Worm (Caenorhabditis elegans) whole organism, late embryonic: ENCODE data around the gene T06D4.1.

Experiments used
- F13H6.1 ChIP-seq: sonication (generic microtip); optimal IDR thresholded peaks from 2 replicates; lab custom pipeline; 2016; ENCODE audit warnings: missing genetic modification characterization, missing compliant biosample characterization
- ceh-14 ChIP-seq: sonication (generic microtip); optimal IDR thresholded peaks from 2 replicates; lab custom pipeline; 2016; ENCODE audit warnings: missing genotype, missing genetic modification characterization, missing compliant biosample characterization
- elt-2 ChIP-seq: sonication (generic microtip); optimal IDR thresholded peaks from 2 replicates; lab custom pipeline; 2016; ENCODE audit warnings: missing genetic modification reagents, missing genetic modification characterization, missing compliant biosample characterization
- fkh-10 ChIP-seq: fragments of 150-350 bp; optimal IDR thresholded peaks from 2 replicates; lab custom pipeline; 2014; ENCODE audit warnings: missing biosample characterization, missing genetic modification reagents, missing genetic modification characterization
- hlh-30 ChIP-seq: sonication (generic microtip); optimal IDR thresholded peaks from 2 replicates; lab custom pipeline; 2017; ENCODE audit warnings: antibody characterized with exemption, missing genetic modification characterization, missing compliant biosample characterization; ENCODE audit not compliant: insufficient read depth
- lin-11 ChIP-seq: fragments of 200-800 bp; sonication (Bioruptor generic); optimal IDR thresholded peaks from 2 replicates; lab custom pipeline; 2018; ENCODE audit warnings: mild to moderate bottlenecking, missing genetic modification characterization, missing compliant biosample characterization
- nhr-11 ChIP-seq: fragments of 150-350 bp; optimal IDR thresholded peaks from 2 replicates; lab custom pipeline; 2014; ENCODE audit warnings: missing biosample characterization, missing genetic modification characterization
- nhr-232 ChIP-seq: sonication (generic microtip); optimal IDR thresholded peaks from 2 replicates; lab custom pipeline; 2016; ENCODE audit warnings: missing genetic modification characterization, missing compliant biosample characterization
- npax-4 ChIP-seq: sonication (generic microtip); optimal IDR thresholded peaks from 2 replicates; lab custom pipeline; 2016; ENCODE audit warnings: missing genetic modification characterization, missing compliant biosample characterization
- pha-4 ChIP-seq: fragments of 150-350 bp; optimal IDR thresholded peaks from 2 replicates; lab custom pipeline; 2018; ENCODE audit warnings: missing biosample characterization, missing genetic modification reagents, missing genetic modification characterization
- sdc-2 ChIP-seq: sonication (generic microtip); optimal IDR thresholded peaks from 2 replicates; lab custom pipeline; 2016; ENCODE audit warnings: missing genotype, missing genetic modification characterization, missing compliant biosample characterization
- syd-9 ChIP-seq: sonication (generic microtip); optimal IDR thresholded peaks from 2 replicates; lab custom pipeline; 2016; ENCODE audit warnings: mild to moderate bottlenecking, missing genetic modification characterization, moderate library complexity, missing compliant biosample characterization
- unc-86 ChIP-seq: sonication (generic microtip); optimal IDR thresholded peaks from 2 replicates; lab custom pipeline; 2016; ENCODE audit warnings: missing genetic modification characterization, missing compliant biosample characterization

ce11 chrII:3349820-3350291 is 31.8 kb upstream of the T06D4.1 start, which contains the start of gene F14D2.8:
- TF ChIP-seq unc-86 (tag; lab: Kevin White, UChicago): no peak
- TF ChIP-seq syd-9 (tag; lab: Kevin White, UChicago): no peak
- no peak for TF ChIP-seq npax-4 (tag; lab: Kevin White, UChicago)
- TF ChIP-seq nhr-11 (tag; lab: Kevin White, UChicago): no peak
- no peak for TF ChIP-seq nhr-232 (tag; lab: Kevin White, UChicago)
- no peak for TF ChIP-seq F13H6.1 (tag; lab: Kevin White, UChicago)
- TF ChIP-seq sdc-2 (tag; lab: Kevin White, UChicago): no peak
- TF ChIP-seq fkh-10 (GFP tag; lab: Kevin White, UChicago): no peak
- TF ChIP-seq hlh-30: no peak
- TF ChIP-seq ceh-14: no peak
- no peak for TF ChIP-seq elt-2 (tag; lab: Kevin White, UChicago)
- no peak for TF ChIP-seq pha-4 (tag; lab: Kevin White, UChicago)
- TF ChIP-seq lin-11 (tag; lab: Kevin White, UChicago): no peak
